Fruit fly (Drosophila melanogaster): ENCODE data around the gene SWIP.
A peak's percentile ranks its signal among the peaks of the same experiment; 100 is the strongest.

Gene SWIP

DNA sequence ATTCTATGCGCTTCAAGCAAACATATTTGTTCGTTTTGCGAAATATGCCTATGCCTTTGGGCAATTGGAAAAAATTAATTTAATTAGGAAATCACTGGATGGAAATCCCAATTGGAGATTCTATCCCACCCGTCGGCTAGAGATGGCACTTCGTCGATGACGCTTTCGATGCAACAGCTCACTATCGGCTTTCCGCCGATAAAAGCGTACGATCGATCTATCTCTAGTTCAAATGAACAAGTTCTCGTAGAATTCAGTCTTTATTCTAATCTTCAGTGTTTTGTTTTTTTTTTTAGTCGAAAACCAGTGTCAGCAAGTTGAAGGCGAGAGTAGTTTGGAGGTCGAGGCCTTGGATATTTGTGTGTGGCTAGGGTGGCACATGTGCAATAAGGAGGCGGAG, 9.6 kb downstream of the SWIP start, which contains the start of the genes CG9917 and CG32579 (continued):
- TF ChIP-seq CG7963 (GFP tag; IDR thresholded peaks at IDR 0.05; ENCODE audit: partially characterized antibody) (peak; percentile 79), HLH3B (GFP tag; IDR thresholded peaks at IDR 0.05) (no peak), chinmo (GFP tag; IDR thresholded peaks at IDR 0.05; ENCODE audit: partially characterized antibody) (peak; percentile 83; the same call in 2 of the 4 replicates), CG1024 (GFP tag; IDR thresholded peaks at IDR 0.05) (no peak), Hr39 (optimal IDR thresholded peaks at IDR 0.05) (no peak), CTCF (GFP tag; optimal IDR thresholded peaks at IDR 0.05) (no peak), MBD-R2 (GFP tag; IDR thresholded peaks at IDR 0.05) (peak; percentile 84), chn (GFP tag; optimal IDR thresholded peaks at IDR 0.05) (no peak), CG34376 (GFP tag; optimal IDR thresholded peaks at IDR 0.05) (peak; percentile 13), Nf-YC (tag; optimal IDR thresholded peaks at IDR 0.05) (no peak), h (optimal IDR thresholded peaks at IDR 0.05) (no peak), grn (GFP tag; optimal IDR thresholded peaks at IDR 0.05) (peak; percentile 7), gem (tag; optimal IDR thresholded peaks at IDR 0.05) (no peak), eve (GFP tag; optimal IDR thresholded peaks at IDR 0.05) (no peak), Xbp1 (GFP tag; optimal IDR thresholded peaks at IDR 0.05) (no peak), knrl (GFP tag; IDR thresholded peaks at IDR 0.05; ENCODE audit: partially characterized antibody) (peak; percentile 76), pan (optimal IDR thresholded peaks at IDR 0.05) (no peak), pan (GFP tag; optimal IDR thresholded peaks at IDR 0.05 in 1 of 2, IDR thresholded peaks at IDR 0.05 in 1 of 2) (no peak), sna (GFP tag; IDR thresholded peaks at IDR 0.05; ENCODE audit: partially characterized antibody) (peak; percentile 63), CG14014 (GFP tag; IDR thresholded peaks at IDR 0.05) (no peak), CG17912 (GFP tag; optimal IDR thresholded peaks at IDR 0.05) (no peak), Spps (tag; optimal IDR thresholded peaks at IDR 0.05) (no peak), bigmax (GFP tag; optimal IDR thresholded peaks at IDR 0.05) (no peak), CG11696 (GFP tag; IDR thresholded peaks at IDR 0.05) (no peak), CG2129 (GFP tag; IDR thresholded peaks at IDR 0.05; ENCODE audit: partially characterized antibody) (peak; percentile 35; the same call in 1 of the 2 replicates), Antp (GFP tag; optimal IDR thresholded peaks at IDR 0.05) (no peak), crol (GFP tag; IDR thresholded peaks at IDR 0.05) (no peak), Asciz (GFP tag; optimal IDR thresholded peaks at IDR 0.05) (no peak), Hmx (GFP tag; optimal IDR thresholded peaks at IDR 0.05) (no peak), zen (tag; optimal IDR thresholded peaks at IDR 0.05) (peak; percentile 23), bbx (GFP tag; IDR thresholded peaks at IDR 0.05; ENCODE audit: partially characterized antibody) (peak; percentile 90), HmgD (GFP tag; optimal IDR thresholded peaks at IDR 0.05) (no peak), CG14710 (tag; optimal IDR thresholded peaks at IDR 0.05) (peak; percentile 5), oc (tag; optimal IDR thresholded peaks at IDR 0.05) (no peak), ase (GFP tag; IDR thresholded peaks at IDR 0.05) (no peak), CG9215 (GFP tag; IDR thresholded peaks at IDR 0.05) (no peak), nerfin-1 (tag; optimal IDR thresholded peaks at IDR 0.05) (no peak), CG12659 (GFP tag; optimal IDR thresholded peaks at IDR 0.05) (peak; percentile 56), btn (GFP tag; optimal IDR thresholded peaks at IDR 0.05) (no peak), CG3847 (GFP tag; IDR thresholded peaks at IDR 0.05) (0 out of 2 replicates have a peak, but pooled peaks have one; percentile 19), MESR4 (GFP tag; optimal IDR thresholded peaks at IDR 0.05) (peak; percentile 34), Kr (GFP tag; optimal IDR thresholded peaks at IDR 0.05) (no peak), lilli (GFP tag; optimal IDR thresholded peaks at IDR 0.05) (no peak), danr (GFP tag; IDR thresholded peaks at IDR 0.05) (no peak), row (GFP tag; IDR thresholded peaks at IDR 0.05) (peak; percentile 47; the same call in 1 of the 3 replicates), CG8359 (GFP tag; optimal IDR thresholded peaks at IDR 0.05; ENCODE audit: borderline replicate concordance) (no peak), CG8765 (GFP tag; IDR thresholded peaks at IDR 0.05) (no peak), CG17829 (tag; optimal IDR thresholded peaks at IDR 0.05) (no peak), bsh (GFP tag; optimal IDR thresholded peaks at IDR 0.05) (no peak), ftz-f1 (GFP tag; optimal IDR thresholded peaks at IDR 0.05) (peak; percentile 56), sug (tag; optimal IDR thresholded peaks at IDR 0.05) (peak; percentile 7), Doc3 (GFP tag; IDR thresholded peaks at IDR 0.05; ENCODE audit: partially characterized antibody) (peak; percentile 63)
